Fruit fly (Drosophila melanogaster) whole organism: Measurements from ENCODE around the gene Cyp4ac2.

Experiments used
- CG8478 ChIP-seq: fragments of >200 bp; optimal IDR thresholded peaks from 2 replicates; lab custom pipeline; 2018; ENCODE audit warnings: inconsistent platforms
- EcR ChIP-seq, 2 experiments: fragments of >200 bp; optimal IDR thresholded peaks; 2 replicates each; lab custom pipeline; 2017; ENCODE audit warnings: missing biosample characterization in 2 of 2, missing genetic modification characterization in 2 of 2, missing genetic modification reagents in 2 of 2
- pan ChIP-seq: fragments of >200 bp; optimal IDR thresholded peaks from 2 replicates; lab custom pipeline; 2017
- psq ChIP-seq: fragments of >200 bp; optimal IDR thresholded peaks from 2 replicates; lab custom pipeline; 2017
- usp ChIP-seq: fragments of >200 bp; optimal IDR thresholded peaks from 2 replicates; lab custom pipeline; 2017; ENCODE audit warnings: missing biosample characterization, missing genetic modification characterization, mixed read lengths

DNA sequence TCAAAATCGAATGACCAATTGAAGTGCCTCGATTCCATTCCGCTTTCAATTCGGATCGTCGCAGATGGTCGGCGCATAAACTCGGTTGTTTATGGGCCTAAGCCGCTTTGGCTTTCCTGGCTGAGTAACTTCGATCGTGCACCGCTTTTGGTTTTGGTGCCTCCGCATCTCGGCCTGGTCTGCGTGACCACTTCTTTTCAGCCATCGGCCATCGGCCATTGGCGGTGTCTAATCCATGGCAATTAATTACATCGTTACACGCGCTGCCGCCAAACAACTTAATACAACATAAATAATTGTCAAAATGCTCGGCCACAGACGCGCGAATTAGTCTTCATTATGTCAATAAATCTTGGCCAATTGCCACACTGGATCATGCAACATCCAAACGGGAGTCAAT lies 5.9 kb upstream of the Cyp4ac2 start:
- TF ChIP-seq CG8478 (lab: Kevin White, UChicago) (no peak), EcR (GFP tag; optimal IDR thresholded peaks at IDR 0.05; lab: Kevin White, UChicago) (no peak), usp (GFP tag; lab: Kevin White, UChicago) (no peak), pan (no peak), psq (lab: Kevin White, UChicago) (no peak)
